Worm (Caenorhabditis elegans): ENCODE measurements around the gene C16C8.7.

The C16C8.7 gene

DNA sequence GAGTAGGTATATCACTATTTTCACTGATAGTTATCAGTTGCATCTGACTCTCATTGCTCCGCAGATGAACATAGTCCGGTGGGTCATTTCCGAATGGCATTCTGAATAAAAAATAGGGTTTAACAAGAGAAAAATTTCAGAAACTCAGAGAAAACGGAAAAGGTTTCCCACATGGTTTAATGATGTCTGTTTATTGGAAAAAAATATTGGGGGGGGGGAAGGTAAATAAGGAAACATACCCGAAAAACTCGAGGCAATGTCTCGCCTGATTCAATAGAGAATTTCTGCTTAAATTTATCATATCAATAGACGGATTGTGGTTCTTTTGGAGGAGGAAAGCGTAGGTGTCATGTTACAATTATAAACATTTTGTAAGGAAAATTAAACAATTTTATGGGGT lies 34.5 kb downstream of the C16C8.7 start, which contains the start of gene nep-11:
TSS of gene nep-11 (minus strand) at position 101 of the 400 bp plus-strand sequence.
- no peak for TF ChIP-seq zag-1 (tag; optimal IDR thresholded peaks at IDR 0.05)
- no peak for TF ChIP-seq pqm-1 (tag; optimal IDR thresholded peaks at IDR 0.05)
- no peak for TF ChIP-seq elt-1 (tag; optimal IDR thresholded peaks at IDR 0.05)
- no peak for TF ChIP-seq eor-1 (tag; optimal IDR thresholded peaks at IDR 0.05)
- no peak for TF ChIP-seq nhr-67 (tag; optimal IDR thresholded peaks at IDR 0.05)
- TF ChIP-seq nfya-1 (tag; optimal IDR thresholded peaks at IDR 0.05; ENCODE audit: insufficient read depth): no peak
- TF ChIP-seq nhr-77 (tag; optimal IDR thresholded peaks at IDR 0.05): no peak
- TF ChIP-seq nhr-237 (tag; optimal IDR thresholded peaks at IDR 0.05): no peak
- TF ChIP-seq tbx-2 (tag; optimal IDR thresholded peaks at IDR 0.05): no peak
- TF ChIP-seq daf-12 (tag; optimal IDR thresholded peaks at IDR 0.05): no peak
- no peak for TF ChIP-seq egl-5 (tag; optimal IDR thresholded peaks at IDR 0.05)
- TF ChIP-seq nhr-28 (tag; optimal IDR thresholded peaks at IDR 0.05): no peak
- no peak for TF ChIP-seq pha-4 (tag; optimal IDR thresholded peaks at IDR 0.05)
- TF ChIP-seq nhr-11 (tag; optimal IDR thresholded peaks at IDR 0.05): no peak
- no peak for TF ChIP-seq ztf-4 (tag; optimal IDR thresholded peaks at IDR 0.05)
- TF ChIP-seq egl-27 (tag; optimal IDR thresholded peaks at IDR 0.05): no peak
- TF ChIP-seq snpc-4 (tag; optimal IDR thresholded peaks at IDR 0.05): no peak
- no peak for TF ChIP-seq mdl-1 (tag; optimal IDR thresholded peaks at IDR 0.05)
- TF ChIP-seq nhr-25 (tag; optimal IDR thresholded peaks at IDR 0.05): no peak
- TF ChIP-seq nhr-23 (tag; optimal IDR thresholded peaks at IDR 0.05): no peak

DNA sequence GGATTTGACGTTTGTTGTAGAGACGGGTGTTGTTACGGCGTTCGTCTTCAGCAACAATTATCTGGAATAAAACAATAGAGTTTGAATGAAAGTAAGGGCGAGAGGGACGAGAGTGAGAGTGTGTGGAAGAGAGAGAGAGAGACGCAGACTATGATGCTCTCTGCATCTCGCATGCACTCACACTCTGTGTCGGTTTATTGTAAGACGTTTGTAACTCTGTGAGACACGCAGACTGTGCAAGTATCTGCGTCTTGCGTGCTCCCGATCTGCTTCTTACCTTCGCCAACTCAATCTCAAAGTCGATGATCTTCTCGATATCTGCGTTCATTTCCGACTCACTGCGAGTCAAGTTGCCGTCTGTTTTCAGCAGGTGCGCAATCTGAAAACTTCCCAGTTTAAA lies 37.0 kb downstream of the C16C8.7 start:
- no peak for TF ChIP-seq mml-1 (tag; optimal IDR thresholded peaks at IDR 0.05)
- TF ChIP-seq ceh-28 (tag; optimal IDR thresholded peaks at IDR 0.05): no peak
- TF ChIP-seq mdl-1 (tag; optimal IDR thresholded peaks at IDR 0.05): no peak
- TF ChIP-seq nhr-25 (tag; optimal IDR thresholded peaks at IDR 0.05): no peak
- TF ChIP-seq elt-2 (tag; optimal IDR thresholded peaks at IDR 0.05): no peak
- TF ChIP-seq nhr-11 (tag; optimal IDR thresholded peaks at IDR 0.05): no peak
- no peak for TF ChIP-seq nhr-77 (tag; optimal IDR thresholded peaks at IDR 0.05)
- TF ChIP-seq snpc-4 (tag; optimal IDR thresholded peaks at IDR 0.05): no peak
- no peak for TF ChIP-seq nhr-23 (tag; optimal IDR thresholded peaks at IDR 0.05)

DNA sequence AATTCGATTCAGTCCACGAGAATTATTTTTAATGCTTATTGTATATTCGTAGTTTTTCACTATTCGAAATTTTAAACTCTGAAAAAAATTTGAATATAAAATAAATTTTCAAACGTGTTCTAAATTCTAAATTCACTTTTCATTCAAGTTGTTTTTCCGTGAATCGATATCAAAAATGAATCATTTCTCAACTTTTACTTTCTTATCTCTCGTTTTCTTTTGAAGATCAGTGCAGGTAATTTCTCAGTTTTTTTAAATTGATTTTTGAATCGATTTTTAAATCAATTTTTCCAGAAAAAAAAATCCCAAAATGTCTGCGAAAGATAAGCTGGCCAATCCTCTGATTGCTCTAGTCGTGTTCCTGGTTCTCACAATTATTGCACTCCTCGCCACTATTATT lies 43.4 kb downstream of the C16C8.7 start, which contains the start of gene nep-6:
TSS of gene nep-6 (plus strand) at position 301 of the 400 bp plus-strand sequence.
- TF ChIP-seq ceh-82 (tag; optimal IDR thresholded peaks at IDR 0.05) (no peak), skn-1 (tag; optimal IDR thresholded peaks at IDR 0.05) (no peak), ceh-16 (tag; optimal IDR thresholded peaks at IDR 0.05) (no peak), nhr-77 (tag; optimal IDR thresholded peaks at IDR 0.05) (no peak), fos-1 (tag; optimal IDR thresholded peaks at IDR 0.05) (no peak), ceh-28 (tag; optimal IDR thresholded peaks at IDR 0.05) (no peak), mml-1 (tag; optimal IDR thresholded peaks at IDR 0.05) (no peak), daf-12 (tag; optimal IDR thresholded peaks at IDR 0.05) (no peak), nhr-11 (tag; optimal IDR thresholded peaks at IDR 0.05) (no peak), pqm-1 (tag; optimal IDR thresholded peaks at IDR 0.05) (no peak)

DNA sequence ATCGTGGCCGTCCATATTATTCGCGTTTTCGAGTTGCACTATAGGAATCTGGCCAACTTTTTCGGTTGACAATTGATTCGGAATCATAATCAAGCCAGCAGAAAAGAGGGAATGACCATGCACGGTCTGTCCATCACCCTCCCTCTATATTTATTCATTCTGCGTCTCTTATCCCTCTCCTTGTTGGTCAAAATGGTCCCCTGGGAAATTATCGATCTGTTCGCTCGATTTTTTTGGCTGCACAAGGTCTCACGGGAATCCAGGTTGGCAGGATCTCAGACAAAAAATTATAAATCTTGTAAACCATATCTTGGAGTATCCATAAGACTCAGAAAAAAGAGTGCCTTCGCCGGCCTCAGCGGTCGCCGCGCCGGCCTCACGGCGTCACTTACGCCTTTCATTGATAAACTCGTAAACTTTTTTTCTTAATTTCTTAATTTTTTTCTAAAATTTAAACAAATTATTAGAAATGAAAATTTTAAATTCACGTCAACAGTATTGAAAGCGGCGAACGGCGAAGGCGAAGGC lies 45.5 kb downstream of the C16C8.7 start, which contains the start of the genes F18A12.7 and F18A12.2:
TSS of gene F18A12.7 (minus strand) at position 101 of the 528 bp plus-strand sequence.
TSS of gene F18A12.2 (plus strand) at position 478 of the 528 bp plus-strand sequence.
- no peak for TF ChIP-seq nhr-43 (tag; optimal IDR thresholded peaks at IDR 0.05; ENCODE audit: poor library complexity, severe bottlenecking)
- TF ChIP-seq hmg-11 (tag; optimal IDR thresholded peaks at IDR 0.05): no peak

Measured in whole organism, L3 larva.